Worm (Caenorhabditis elegans): ENCODE data around the gene srbc-24.

srbc-24 gene

DNA sequence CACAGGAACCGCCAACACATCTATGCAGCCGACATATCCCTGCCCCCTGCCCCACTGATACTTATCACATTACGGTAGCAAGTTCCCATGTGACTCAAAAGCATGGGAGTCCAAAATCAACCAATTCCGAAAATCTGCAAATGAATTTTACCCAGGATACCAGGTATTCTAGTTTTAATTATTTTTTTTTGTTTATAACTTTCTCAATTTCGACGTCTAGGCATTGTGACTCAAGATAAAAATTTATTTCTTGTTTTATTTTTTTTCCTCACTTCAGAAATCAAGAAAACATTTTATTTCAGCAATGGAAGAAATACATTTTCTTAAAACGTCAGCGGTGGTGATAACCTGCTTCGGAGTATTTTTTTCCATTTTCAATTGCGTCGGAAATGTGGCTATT, at the start of gene srbc-24:
srbc-24 (plus strand) TSS at position 301 of the 400 bp plus-strand sequence.
- TF ChIP-seq med-1 (GFP tag; optimal IDR thresholded peaks at IDR 0.05; ENCODE audit: insufficient read depth) (no peak), ztf-29 (GFP tag; IDR thresholded peaks at IDR 0.05) (no peak), ztf-23 (GFP tag; IDR thresholded peaks at IDR 0.05) (no peak), tab-1 (GFP tag; IDR thresholded peaks at IDR 0.05) (no peak), flt-1 (GFP tag; IDR thresholded peaks at IDR 0.05) (no peak), klf-2 (GFP tag; conservative IDR thresholded peaks at IDR 0.05) (no peak), T22C8.4 (GFP tag; IDR thresholded peaks at IDR 0.05) (no peak), ref-1 (GFP tag; conservative IDR thresholded peaks at IDR 0.05) (no peak), cog-1 (tag; optimal IDR thresholded peaks at IDR 0.05) (no peak)

- TF ChIP-seq ref-1 (GFP tag; conservative IDR thresholded peaks at IDR 0.05) (no peak), flt-1 (GFP tag; IDR thresholded peaks at IDR 0.05) (no peak), T22C8.4 (GFP tag; IDR thresholded peaks at IDR 0.05) (no peak), klf-2 (GFP tag; conservative IDR thresholded peaks at IDR 0.05) (no peak), cog-1 (tag; optimal IDR thresholded peaks at IDR 0.05) (no peak), med-1 (GFP tag; optimal IDR thresholded peaks at IDR 0.05; ENCODE audit: insufficient read depth) (no peak), ztf-29 (GFP tag; IDR thresholded peaks at IDR 0.05) (no peak), ztf-23 (GFP tag; IDR thresholded peaks at IDR 0.05) (no peak), tab-1 (GFP tag; IDR thresholded peaks at IDR 0.05) (no peak)
Observed at ce11 chrV:2103118-2103517, 48.4 kb upstream of the srbc-24 start, which contains the start of gene F36F12.1. F36F12.1 (minus strand) TSS chrV:2103218.

DNA sequence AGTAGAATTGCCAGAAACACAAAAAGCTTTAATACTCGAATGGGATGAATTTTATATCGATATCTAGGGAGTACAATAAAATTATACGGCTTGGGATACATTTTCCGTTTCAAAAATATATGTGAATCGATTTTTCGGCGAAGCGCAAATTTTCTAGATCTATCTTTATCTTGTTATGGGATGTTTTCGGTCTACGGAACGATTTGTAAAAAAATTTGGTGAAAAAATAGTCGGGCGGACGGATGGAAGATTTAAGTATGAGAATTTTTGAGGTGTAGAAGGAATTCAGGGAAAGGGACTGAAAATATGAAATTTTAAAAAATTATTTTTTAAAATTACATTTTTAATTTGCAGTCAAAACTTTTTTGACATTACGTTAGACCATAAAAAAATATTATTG, 45.6 kb upstream of the srbc-24 start, which contains the start of gene F22F7.4:
F22F7.4 (minus strand) TSS at position 101 of the 400 bp plus-strand sequence.
- TF ChIP-seq T22C8.4 (GFP tag; IDR thresholded peaks at IDR 0.05): no peak
- no peak for TF ChIP-seq ref-1 (GFP tag; conservative IDR thresholded peaks at IDR 0.05)
- no peak for TF ChIP-seq ztf-23 (GFP tag; IDR thresholded peaks at IDR 0.05)
- no peak for TF ChIP-seq flt-1 (GFP tag; IDR thresholded peaks at IDR 0.05)
- no peak for TF ChIP-seq cog-1 (tag; optimal IDR thresholded peaks at IDR 0.05)
- TF ChIP-seq ztf-29 (GFP tag; IDR thresholded peaks at IDR 0.05): no peak
- TF ChIP-seq klf-2 (GFP tag; conservative IDR thresholded peaks at IDR 0.05): no peak
- TF ChIP-seq tab-1 (GFP tag; IDR thresholded peaks at IDR 0.05): no peak
- no peak for TF ChIP-seq med-1 (GFP tag; optimal IDR thresholded peaks at IDR 0.05; ENCODE audit: insufficient read depth)

- TF ChIP-seq ref-1 (GFP tag; conservative IDR thresholded peaks at IDR 0.05) (no peak), cog-1 (tag; optimal IDR thresholded peaks at IDR 0.05) (no peak), ztf-23 (GFP tag; IDR thresholded peaks at IDR 0.05) (no peak), klf-2 (GFP tag; conservative IDR thresholded peaks at IDR 0.05) (no peak), T22C8.4 (GFP tag; IDR thresholded peaks at IDR 0.05) (no peak), ztf-29 (GFP tag; IDR thresholded peaks at IDR 0.05) (no peak), med-1 (GFP tag; optimal IDR thresholded peaks at IDR 0.05; ENCODE audit: insufficient read depth) (no peak), flt-1 (GFP tag; IDR thresholded peaks at IDR 0.05) (no peak), tab-1 (GFP tag; IDR thresholded peaks at IDR 0.05) (no peak)
Observed at ce11 chrV:2109295-2109694, 42.3 kb upstream of the srbc-24 start, which contains the start of gene ckb-4. ckb-4 (minus strand) TSS chrV:2109434.

- TF ChIP-seq ref-1 (GFP tag; conservative IDR thresholded peaks at IDR 0.05) (no peak), T22C8.4 (GFP tag; IDR thresholded peaks at IDR 0.05) (no peak), cog-1 (tag; optimal IDR thresholded peaks at IDR 0.05) (no peak), ztf-29 (GFP tag; IDR thresholded peaks at IDR 0.05) (no peak), klf-2 (GFP tag; conservative IDR thresholded peaks at IDR 0.05) (no peak), tab-1 (GFP tag; IDR thresholded peaks at IDR 0.05) (no peak)
Observed at ce11 chrV:2110368-2110767, 41.2 kb upstream of the srbc-24 start, which contains the start of gene F22F7.3. F22F7.3 (plus strand) TSS chrV:2110668.

- no peak for TF ChIP-seq klf-2 (GFP tag; conservative IDR thresholded peaks at IDR 0.05)
- TF ChIP-seq flt-1 (GFP tag; IDR thresholded peaks at IDR 0.05): no peak
- TF ChIP-seq T22C8.4 (GFP tag; IDR thresholded peaks at IDR 0.05): no peak
- no peak for TF ChIP-seq ztf-23 (GFP tag; IDR thresholded peaks at IDR 0.05)
- no peak for TF ChIP-seq tab-1 (GFP tag; IDR thresholded peaks at IDR 0.05)
- no peak for TF ChIP-seq ztf-29 (GFP tag; IDR thresholded peaks at IDR 0.05)
- no peak for TF ChIP-seq med-1 (GFP tag; optimal IDR thresholded peaks at IDR 0.05; ENCODE audit: insufficient read depth)
- no peak for TF ChIP-seq cog-1 (tag; optimal IDR thresholded peaks at IDR 0.05)
- TF ChIP-seq ref-1 (GFP tag; conservative IDR thresholded peaks at IDR 0.05): no peak
Observed at ce11 chrV:2118574-2118973, 33.0 kb upstream of the srbc-24 start, which contains the start of gene bgnt-1.2. bgnt-1.2 (minus strand) TSS chrV:2118674.

ce11 chrV:2119529-2119928, 32.0 kb upstream of the srbc-24 start, which contains the start of gene F22F7.11:
F22F7.11 (plus strand) TSS chrV:2119829.
- no peak for TF ChIP-seq ref-1 (GFP tag; conservative IDR thresholded peaks at IDR 0.05)
- no peak for TF ChIP-seq ztf-29 (GFP tag; IDR thresholded peaks at IDR 0.05)

DNA sequence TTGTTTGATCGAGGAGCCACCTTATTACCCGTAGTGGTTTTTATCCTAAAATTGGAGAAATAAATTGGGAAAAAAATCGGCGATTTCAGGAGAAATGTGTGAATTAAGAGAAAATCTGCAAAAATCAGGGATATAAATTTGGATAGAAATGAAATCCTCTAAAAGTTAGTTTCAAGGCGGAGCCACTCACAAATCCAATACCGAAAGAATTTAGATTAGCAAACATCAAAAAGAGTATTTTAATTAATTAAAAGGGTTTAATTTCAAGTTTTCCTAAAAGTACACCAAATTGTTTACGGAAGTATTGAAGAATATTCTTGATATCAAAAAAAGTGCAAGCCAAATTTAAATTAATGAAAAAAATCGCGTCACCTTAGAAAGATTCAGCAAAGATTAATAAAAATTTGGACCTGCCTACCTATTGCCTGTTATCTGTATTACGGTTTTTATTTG, 29.6 kb upstream of the srbc-24 start, which contains the start of gene F22F7.8:
F22F7.8 (minus strand) TSS at position 51 of the 453 bp plus-strand sequence.
- no peak for TF ChIP-seq flt-1 (GFP tag; IDR thresholded peaks at IDR 0.05)
- no peak for TF ChIP-seq T22C8.4 (GFP tag; IDR thresholded peaks at IDR 0.05)
- no peak for TF ChIP-seq cog-1 (tag; optimal IDR thresholded peaks at IDR 0.05)
- TF ChIP-seq ztf-29 (GFP tag; IDR thresholded peaks at IDR 0.05): no peak
- no peak for TF ChIP-seq ztf-23 (GFP tag; IDR thresholded peaks at IDR 0.05)
- TF ChIP-seq tab-1 (GFP tag; IDR thresholded peaks at IDR 0.05): no peak

ce11 chrV:2122517-2122916, 29.0 kb upstream of the srbc-24 start, which contains the start of gene F22F7.2:
F22F7.2 (plus strand) TSS chrV:2122782.
- no peak for TF ChIP-seq tab-1 (GFP tag; IDR thresholded peaks at IDR 0.05)
- TF ChIP-seq cog-1 (tag; optimal IDR thresholded peaks at IDR 0.05): no peak
- TF ChIP-seq ztf-23 (GFP tag; IDR thresholded peaks at IDR 0.05): no peak
- no peak for TF ChIP-seq flt-1 (GFP tag; IDR thresholded peaks at IDR 0.05)
- no peak for TF ChIP-seq med-1 (GFP tag; optimal IDR thresholded peaks at IDR 0.05; ENCODE audit: insufficient read depth)
- no peak for TF ChIP-seq klf-2 (GFP tag; conservative IDR thresholded peaks at IDR 0.05)
- TF ChIP-seq T22C8.4 (GFP tag; IDR thresholded peaks at IDR 0.05): no peak
- no peak for TF ChIP-seq ztf-29 (GFP tag; IDR thresholded peaks at IDR 0.05)
- no peak for TF ChIP-seq ref-1 (GFP tag; conservative IDR thresholded peaks at IDR 0.05)

DNA sequence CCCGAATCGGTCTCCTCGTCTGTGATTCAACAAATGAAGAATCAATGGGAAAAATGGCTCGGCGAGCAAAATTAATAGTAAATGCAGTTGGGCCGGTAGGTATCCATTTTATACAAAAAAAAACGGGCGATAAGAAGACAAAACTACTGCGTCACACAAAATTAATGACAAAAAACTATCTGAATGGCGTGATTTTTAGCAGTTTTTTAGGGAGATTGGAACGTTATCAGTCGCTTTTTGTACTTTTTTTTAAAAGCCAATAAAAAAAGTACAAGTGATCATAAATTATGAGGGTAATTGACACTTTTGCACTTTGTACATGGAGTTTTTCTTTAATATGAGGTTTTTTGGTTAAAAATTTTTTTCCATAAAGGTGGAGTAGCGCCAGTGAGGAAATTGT, 28.4 kb upstream of the srbc-24 start:
- TF ChIP-seq ztf-29 (GFP tag; IDR thresholded peaks at IDR 0.05) (no peak), cog-1 (tag; optimal IDR thresholded peaks at IDR 0.05) (no peak), ref-1 (GFP tag; conservative IDR thresholded peaks at IDR 0.05) (no peak)
